Fruit fly (Drosophila melanogaster) whole organism, prepupa: Measurements from ENCODE around the gene CG32473.

Source experiments
- Blimp-1 ChIP-seq: fragments of 200-800 bp; sonication (Bioruptor generic); optimal IDR thresholded peaks from 3 replicates; lab custom pipeline; 2017; ENCODE audit warnings: missing biosample characterization, missing genetic modification characterization, mild to moderate bottlenecking, moderate library complexity, missing genetic modification reagents
- CG11762 ChIP-seq: fragments of 200-800 bp; sonication (Bioruptor generic); optimal IDR thresholded peaks from 3 replicates; lab custom pipeline; 2016; ENCODE audit warnings: missing biosample characterization, missing genetic modification characterization; ENCODE audit not compliant: insufficient read depth
- CG11902 ChIP-seq: fragments of 200-800 bp; sonication (Bioruptor generic); optimal IDR thresholded peaks from 3 replicates; lab custom pipeline; 2016; ENCODE audit warnings: missing biosample characterization, missing genetic modification characterization
- CG15336 ChIP-seq: fragments of 200-800 bp; sonication (Bioruptor generic); IDR thresholded peaks from 2 replicates; pipeline ENCODE4 v1.3.6; 2022; ENCODE audit warnings: missing biosample characterization, missing genetic modification characterization
- CG1621 ChIP-seq: fragments of 200-800 bp; sonication (Bioruptor generic); optimal IDR thresholded peaks from 3 replicates; lab custom pipeline; 2018; ENCODE audit warnings: missing biosample characterization, mild to moderate bottlenecking, missing genetic modification characterization
- CG6808 ChIP-seq: fragments of 200-800 bp; sonication (Bioruptor generic); optimal IDR thresholded peaks from 3 replicates; lab custom pipeline; 2017; ENCODE audit warnings: missing biosample characterization, missing genetic modification characterization, mild to moderate bottlenecking, moderate library complexity, missing genetic modification reagents
- Hr4 ChIP-seq: fragments of 200-800 bp; sonication (Bioruptor generic); optimal IDR thresholded peaks from 3 replicates; lab custom pipeline; 2016; ENCODE audit warnings: missing biosample characterization, missing genetic modification characterization
- Sox15 ChIP-seq: fragments of 200-800 bp; sonication (Bioruptor generic); optimal IDR thresholded peaks from 3 replicates; lab custom pipeline; 2016; ENCODE audit warnings: missing biosample characterization, missing genetic modification characterization
- cyc ChIP-seq: fragments of 200-800 bp; sonication (Bioruptor generic); optimal IDR thresholded peaks from 3 replicates; lab custom pipeline; 2016; ENCODE audit warnings: missing biosample characterization, missing genetic modification characterization
- dsx ChIP-seq: fragments of 200-800 bp; optimal IDR thresholded peaks from 3 replicates; lab custom pipeline; 2019; ENCODE audit warnings: missing biosample characterization, mild to moderate bottlenecking, missing genetic modification characterization, moderate library complexity; ENCODE audit not compliant: poor library complexity, severe bottlenecking

- TF ChIP-seq CG6808 (GFP tag; lab: Kevin White, UChicago) (no peak), Sox15 (GFP tag; lab: Kevin White, UChicago) (no peak), Hr4 (GFP tag; lab: Kevin White, UChicago) (no peak), CG15336 (no peak), CG11902 (GFP tag; lab: Kevin White, UChicago) (no peak), Blimp-1 (GFP tag; lab: Kevin White, UChicago) (no peak), CG11762 (GFP tag; lab: Kevin White, UChicago) (no peak), dsx (GFP tag; lab: Kevin White, UChicago) (no peak), CG1621 (tag; lab: Kevin White, UChicago) (no peak), cyc (no peak)
Observed at dm6 chr3R:13303126-13303525, 678 bp downstream of the CG32473 start, which contains the start of gene CG43208.
